Fruit fly (Drosophila melanogaster) whole organism, wandering third instar larva: ENCODE data around the gene FASN2.
A peak's percentile ranks its signal among the peaks of the same experiment; 100 is the strongest.

Source experiments
- Abd-B ChIP-seq: fragments of >200 bp; optimal IDR thresholded peaks from 2 replicates; lab custom pipeline; 2017; ENCODE audit warnings: missing biosample characterization, missing genetic modification characterization
- CG32264 ChIP-seq: fragments of 200-800 bp; sonication (Bioruptor generic); optimal IDR thresholded peaks from 2 replicates; lab custom pipeline; 2016; ENCODE audit warnings: missing biosample characterization, missing genetic modification characterization
- CG9705 ChIP-seq: fragments of 200-800 bp; sonication (Bioruptor generic); optimal IDR thresholded peaks from 2 replicates; lab custom pipeline; 2018; ENCODE audit warnings: missing biosample characterization, mild to moderate bottlenecking, missing genetic modification characterization
- CrebA ChIP-seq: fragments of 200-800 bp; sonication (Bioruptor generic); optimal IDR thresholded peaks from 2 replicates; lab custom pipeline; 2016; ENCODE audit warnings: missing biosample characterization, mild to moderate bottlenecking, missing genetic modification characterization, borderline replicate concordance
- Dif ChIP-seq: fragments of 200-275, 200-300 bp; sonication (Bioruptor generic); optimal IDR thresholded peaks from 2 replicates; lab custom pipeline; 2018; ENCODE audit warnings: missing biosample characterization, missing genetic modification characterization; ENCODE audit not compliant: partially characterized antibody
- HLH106 ChIP-seq: fragments of 200-800 bp; optimal IDR thresholded peaks from 3 replicates; lab custom pipeline; 2019; ENCODE audit warnings: missing biosample characterization, mild to moderate bottlenecking, missing genetic modification characterization, moderate library complexity
- Hnf4 ChIP-seq: fragments of 200-800 bp; sonication (Bioruptor generic); optimal IDR thresholded peaks from 2 replicates; lab custom pipeline; 2016; ENCODE audit warnings: missing biosample characterization, mild to moderate bottlenecking, missing genetic modification characterization
- Hr78 ChIP-seq: fragments of >200 bp; optimal IDR thresholded peaks from 2 replicates; lab custom pipeline; 2017; ENCODE audit warnings: missing biosample characterization, missing genetic modification characterization
- Jra ChIP-seq: sonication (Bioruptor generic); optimal IDR thresholded peaks from 2 replicates; lab custom pipeline; 2016; ENCODE audit warnings: missing biosample characterization, missing genetic modification characterization
- Mio ChIP-seq: sonication (Bioruptor generic); optimal IDR thresholded peaks from 2 replicates; lab custom pipeline; 2016; ENCODE audit warnings: missing biosample characterization, missing genetic modification characterization
- Myc ChIP-seq: fragments of >200 bp; optimal IDR thresholded peaks from 2 replicates; lab custom pipeline; 2017
- N ChIP-seq: fragments of >200 bp; optimal IDR thresholded peaks from 2 replicates; lab custom pipeline; 2018; ENCODE audit warnings: missing biosample characterization, missing external identifiers, missing genetic modification characterization
- OdsH ChIP-seq: fragments of 200-800 bp; sonication (Bioruptor generic); optimal IDR thresholded peaks from 2 replicates; lab custom pipeline; 2016; ENCODE audit warnings: missing biosample characterization, mild to moderate bottlenecking, missing genetic modification characterization
- Rel ChIP-seq, 2 experiments: fragments of 200-800 bp; sonication (Bioruptor generic) in 1 of 2; optimal IDR thresholded peaks; 2 replicates in 1 of 2; 3 replicates in 1 of 2; lab custom pipeline; 2016 to 2019; ENCODE audit warnings: mild to moderate bottlenecking in 2 of 2, missing biosample characterization in 2 of 2, missing genetic modification characterization in 2 of 2, moderate library complexity in 1 of 2
- Sp1 ChIP-seq: fragments of 200-800 bp; sonication (Bioruptor generic); optimal IDR thresholded peaks from 3 replicates; lab custom pipeline; 2019; ENCODE audit warnings: missing biosample characterization, mild to moderate bottlenecking, missing genetic modification characterization, moderate library complexity
- Vsx2 ChIP-seq: fragments of 200-300, 225-300 bp; sonication (Bioruptor generic); optimal IDR thresholded peaks from 2 replicates; lab custom pipeline; 2018; ENCODE audit warnings: missing biosample characterization, missing genetic modification characterization; ENCODE audit not compliant: partially characterized antibody
- br ChIP-seq: fragments of 200-800 bp; sonication (Bioruptor generic); optimal IDR thresholded peaks from 2 replicates; lab custom pipeline; 2016; ENCODE audit warnings: missing biosample characterization, missing genetic modification characterization
- dsf ChIP-seq: sonication (Bioruptor generic); optimal IDR thresholded peaks from 2 replicates; lab custom pipeline; 2016; ENCODE audit warnings: missing biosample characterization, missing genetic modification characterization, borderline replicate concordance
- ey ChIP-seq: fragments of 200-800 bp; sonication (Bioruptor generic); optimal IDR thresholded peaks from 2 replicates; lab custom pipeline; 2016; ENCODE audit warnings: missing biosample characterization, missing genetic modification characterization
- foxo ChIP-seq, 2 experiments: fragments of 200-800 bp; sonication (Bioruptor generic); optimal IDR thresholded peaks; 2 replicates in 1 of 2; 3 replicates in 1 of 2; lab custom pipeline; 2016 to 2017; ENCODE audit warnings: missing biosample characterization in 2 of 2, missing genetic modification characterization in 2 of 2
- fru ChIP-seq: fragments of 200-800 bp; sonication (Bioruptor generic); optimal IDR thresholded peaks from 3 replicates; lab custom pipeline; 2016; ENCODE audit warnings: missing biosample characterization, mild to moderate bottlenecking, missing genetic modification characterization
- h ChIP-seq: fragments of 200-800 bp; sonication (Bioruptor generic); optimal IDR thresholded peaks from 3 replicates; lab custom pipeline; 2016; ENCODE audit warnings: missing biosample characterization, mild to moderate bottlenecking, missing genetic modification characterization
- lola ChIP-seq: fragments of >200 bp; optimal IDR thresholded peaks from 2 replicates; lab custom pipeline; 2017; ENCODE audit warnings: missing biosample characterization, missing genetic modification characterization
- pan ChIP-seq: fragments of >200 bp; optimal IDR thresholded peaks from 2 replicates; lab custom pipeline; 2017
- psq ChIP-seq: fragments of 200-800 bp; sonication (Bioruptor generic); optimal IDR thresholded peaks from 3 replicates; lab custom pipeline; 2017; ENCODE audit warnings: missing biosample characterization, mild to moderate bottlenecking, missing genetic modification characterization, moderate library complexity
- rgr ChIP-seq: fragments of 200-800 bp; sonication (Bioruptor generic); optimal IDR thresholded peaks from 3 replicates; lab custom pipeline; 2016; ENCODE audit warnings: missing biosample characterization, mild to moderate bottlenecking, missing genetic modification characterization
- sage ChIP-seq: fragments of 200-800 bp; sonication (Bioruptor generic); optimal IDR thresholded peaks from 2 replicates; lab custom pipeline; 2016; ENCODE audit warnings: missing biosample characterization, mild to moderate bottlenecking, missing genetic modification characterization
- sv ChIP-seq: fragments of 200-800 bp; sonication (Bioruptor generic); optimal IDR thresholded peaks from 3 replicates; lab custom pipeline; 2016; ENCODE audit warnings: missing biosample characterization, missing genetic modification characterization
- usp ChIP-seq: fragments of >200 bp; optimal IDR thresholded peaks from 2 replicates; lab custom pipeline; 2017; ENCODE audit warnings: missing biosample characterization, missing genetic modification characterization
- woc ChIP-seq: sonication (Bioruptor generic); optimal IDR thresholded peaks from 2 replicates; lab custom pipeline; 2016; ENCODE audit warnings: missing biosample characterization, mild to moderate bottlenecking, missing genetic modification characterization

Gene FASN2

DNA sequence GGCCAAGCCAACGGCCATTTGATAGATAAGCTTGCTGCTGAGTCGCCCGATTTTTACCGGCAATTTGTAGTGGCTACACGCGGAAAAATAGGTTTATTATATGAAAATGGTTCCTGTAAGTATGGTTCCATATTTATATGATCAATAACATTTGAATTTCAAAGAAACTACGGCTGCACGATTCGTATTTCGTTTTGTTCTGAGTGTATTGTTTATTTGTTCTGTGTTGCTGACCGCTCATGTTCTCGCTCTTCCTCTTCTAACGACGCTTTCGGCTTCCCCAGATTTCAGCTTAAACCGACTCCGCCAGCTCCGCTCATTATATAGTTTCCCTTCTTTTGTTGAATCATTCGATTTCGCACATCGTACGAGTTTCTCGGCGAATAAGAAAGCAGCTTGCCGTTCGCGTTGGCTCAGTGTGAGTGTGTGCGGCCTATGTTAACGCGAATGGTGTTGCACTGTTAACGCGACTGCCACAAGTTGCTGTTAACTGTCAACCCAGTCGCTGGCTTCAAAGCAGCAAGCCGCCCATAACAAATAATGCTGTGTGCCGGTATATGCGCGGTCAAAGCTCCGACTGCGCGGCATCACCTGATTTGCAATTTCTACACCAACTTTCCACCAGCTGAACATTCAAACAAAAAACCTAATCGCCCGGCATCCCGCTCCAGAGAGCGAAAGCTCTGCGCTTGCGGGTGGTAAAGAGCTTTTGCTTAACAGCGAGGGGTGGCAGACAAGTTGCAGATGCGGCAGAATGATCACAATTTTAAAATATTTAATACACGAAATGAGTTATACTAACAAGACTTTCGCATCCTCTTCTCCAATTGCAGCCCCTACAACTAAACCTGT, 15.3 kb downstream of the FASN2 start:
- TF ChIP-seq dsf (GFP tag; lab: Kevin White, UChicago): no peak
- peak; percentile 21 for TF ChIP-seq OdsH (GFP tag; lab: Kevin White, UChicago)
- TF ChIP-seq woc: peak; percentile 10
- TF ChIP-seq HLH106 (tag; lab: Kevin White, UChicago): peak; percentile 4
- TF ChIP-seq ey (GFP tag; lab: Kevin White, UChicago): peak; percentile 38
- TF ChIP-seq foxo (GFP tag; optimal IDR thresholded peaks at IDR 0.05; lab: Kevin White, UChicago): peak in 1 of 2 experiments; percentile 51
- TF ChIP-seq h (GFP tag; lab: Kevin White, UChicago): peak; percentile 38
- peak; percentile 19 for TF ChIP-seq br (GFP tag; lab: Kevin White, UChicago)
- TF ChIP-seq rgr (GFP tag; lab: Kevin White, UChicago): peak; percentile 18
- TF ChIP-seq usp (GFP tag; lab: Kevin White, UChicago): no peak
- no peak for TF ChIP-seq Dif (GFP tag; lab: Kevin White, UChicago)
- peak; percentile 11 for TF ChIP-seq psq (GFP tag; lab: Kevin White, UChicago)
- no peak for TF ChIP-seq Mio (GFP tag; lab: Kevin White, UChicago)

DNA sequence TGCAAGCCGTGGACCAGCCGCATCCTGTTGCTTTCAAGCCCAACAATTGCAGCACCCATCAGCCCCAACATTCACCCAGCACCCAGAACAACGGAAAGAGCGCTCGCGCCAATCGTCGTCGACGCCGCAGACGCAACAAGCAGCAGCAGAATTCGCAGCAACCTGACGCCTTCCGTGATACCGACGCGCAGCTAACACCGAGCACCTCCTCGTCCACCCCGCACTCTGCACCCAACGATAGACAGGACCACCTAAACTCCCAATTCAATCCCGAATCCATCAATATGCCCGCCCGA, 15.8 kb downstream of the FASN2 start:
- TF ChIP-seq Myc (lab: Kevin White, UChicago): no peak
- TF ChIP-seq, all 38 proteins: peak for 0

DNA sequence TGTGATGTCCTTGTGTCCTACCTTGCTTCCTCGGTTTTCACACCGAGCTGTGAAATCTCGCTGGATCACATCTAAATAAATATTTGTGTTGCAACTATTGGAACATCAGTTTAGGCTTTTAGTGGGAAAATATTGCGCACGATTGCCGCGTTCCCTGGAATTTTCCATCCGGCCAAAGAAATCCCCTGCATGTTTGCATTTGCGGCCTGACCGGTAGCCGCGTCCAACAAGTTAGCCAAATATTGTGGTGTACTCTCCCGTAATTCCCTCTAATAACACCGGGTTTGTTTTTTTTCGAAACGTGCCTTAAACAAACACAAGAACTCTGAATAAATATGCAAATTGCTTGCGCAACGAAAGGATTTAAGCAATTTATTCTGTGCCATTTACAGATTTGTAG, 35.0 kb downstream of the FASN2 start:
- no peak for TF ChIP-seq sage (GFP tag; lab: Kevin White, UChicago)
- TF ChIP-seq psq (GFP tag; lab: Kevin White, UChicago): no peak
- TF ChIP-seq rgr (GFP tag; lab: Kevin White, UChicago): no peak
- TF ChIP-seq h (GFP tag; lab: Kevin White, UChicago): no peak
- TF ChIP-seq Abd-B: no peak
- no peak for TF ChIP-seq woc
- no peak for TF ChIP-seq dsf (GFP tag; lab: Kevin White, UChicago)
- no peak for TF ChIP-seq ey (GFP tag; lab: Kevin White, UChicago)
- no peak for TF ChIP-seq CrebA (GFP tag; lab: Kevin White, UChicago)
- TF ChIP-seq pan: no peak
- TF ChIP-seq Myc (lab: Kevin White, UChicago): no peak
- TF ChIP-seq Dif (GFP tag; lab: Kevin White, UChicago): no peak
- no peak for TF ChIP-seq usp (GFP tag; lab: Kevin White, UChicago)
- no peak for TF ChIP-seq HLH106 (tag; lab: Kevin White, UChicago)
- no peak for TF ChIP-seq foxo (GFP tag; optimal IDR thresholded peaks at IDR 0.05; lab: Kevin White, UChicago)
- no peak for TF ChIP-seq Hr78 (GFP tag; lab: Kevin White, UChicago)

DNA sequence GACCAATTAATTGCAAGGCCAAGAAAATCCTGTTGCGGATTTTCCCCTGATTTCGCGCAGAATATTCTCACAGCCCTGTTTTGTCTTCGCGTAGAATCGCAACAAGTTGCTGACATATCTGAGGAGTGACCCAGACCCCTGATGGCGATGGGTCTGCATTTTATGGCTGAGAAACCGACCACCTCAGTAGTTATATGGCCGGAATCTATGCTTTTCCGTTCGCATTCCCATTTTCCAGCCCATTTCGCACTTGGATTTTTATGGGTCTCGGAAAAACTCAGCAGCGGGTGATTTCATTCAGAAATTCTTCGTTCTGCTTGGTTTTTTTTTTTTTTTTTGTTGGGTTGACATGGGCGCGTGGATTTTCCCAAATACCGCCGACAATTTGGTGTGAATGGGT, 39.1 kb downstream of the FASN2 start:
- TF ChIP-seq N (no peak), Rel (GFP tag; optimal IDR thresholded peaks at IDR 0.05; lab: Kevin White, UChicago) (no peak), Rel (tag; optimal IDR thresholded peaks at IDR 0.05; lab: Kevin White, UChicago) (no peak), pan (no peak), lola (GFP tag; lab: Kevin White, UChicago) (no peak), woc (no peak), dsf (GFP tag; lab: Kevin White, UChicago) (no peak), CG9705 (GFP tag; lab: Kevin White, UChicago) (no peak), br (GFP tag; lab: Kevin White, UChicago) (no peak), fru (GFP tag; lab: Kevin White, UChicago) (no peak), Sp1 (GFP tag; lab: Kevin White, UChicago) (no peak), Hnf4 (GFP tag; lab: Kevin White, UChicago) (no peak)

DNA sequence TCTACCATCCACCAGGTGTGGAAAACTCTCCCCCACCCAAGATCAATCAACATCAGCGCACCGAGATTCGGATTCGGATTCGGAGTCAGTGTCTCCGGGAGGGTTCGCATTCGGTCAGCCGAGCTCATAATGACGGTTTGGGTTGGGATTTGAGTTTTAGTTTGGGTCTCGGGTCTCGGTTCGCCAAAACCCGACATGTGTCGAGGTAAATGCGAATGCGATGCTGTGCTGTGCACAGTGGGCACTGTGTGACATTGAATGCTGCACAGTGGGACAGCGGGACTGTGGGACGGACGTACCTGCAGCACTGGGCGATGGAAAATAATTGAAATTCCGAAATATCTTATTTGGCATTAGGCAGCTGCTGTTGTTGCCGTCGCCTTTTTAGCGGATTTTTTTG, 39.8 kb downstream of the FASN2 start:
- no peak for TF ChIP-seq Jra (GFP tag; lab: Kevin White, UChicago)
- TF ChIP-seq CG32264: no peak
- no peak for TF ChIP-seq br (GFP tag; lab: Kevin White, UChicago)
- no peak for TF ChIP-seq usp (GFP tag; lab: Kevin White, UChicago)
- no peak for TF ChIP-seq Dif (GFP tag; lab: Kevin White, UChicago)
- no peak for TF ChIP-seq Vsx2 (GFP tag; lab: Kevin White, UChicago)
- no peak for TF ChIP-seq lola (GFP tag; lab: Kevin White, UChicago)
- no peak for TF ChIP-seq OdsH (GFP tag; lab: Kevin White, UChicago)
- no peak for TF ChIP-seq psq (GFP tag; lab: Kevin White, UChicago)
- no peak for TF ChIP-seq ey (GFP tag; lab: Kevin White, UChicago)
- no peak for TF ChIP-seq CrebA (GFP tag; lab: Kevin White, UChicago)
- TF ChIP-seq rgr (GFP tag; lab: Kevin White, UChicago): no peak
- TF ChIP-seq sv (GFP tag; lab: Kevin White, UChicago): no peak
- no peak for TF ChIP-seq Rel (GFP tag; optimal IDR thresholded peaks at IDR 0.05; lab: Kevin White, UChicago)
- TF ChIP-seq Rel (tag; optimal IDR thresholded peaks at IDR 0.05; lab: Kevin White, UChicago): no peak
- TF ChIP-seq Hr78 (GFP tag; lab: Kevin White, UChicago): no peak
- TF ChIP-seq Mio (GFP tag; lab: Kevin White, UChicago): no peak
- no peak for TF ChIP-seq sage (GFP tag; lab: Kevin White, UChicago)
- no peak for TF ChIP-seq fru (GFP tag; lab: Kevin White, UChicago)
- TF ChIP-seq pan: no peak
- no peak for TF ChIP-seq Abd-B
